Worm (Caenorhabditis elegans) whole organism, L3 larva: ENCODE data around the gene F42A10.9.

ENCODE experiments used
- elt-3 ChIP-seq, 3 experiments: fragments of 150-350 bp in 1 of 3; sonication (generic microtip) in 2 of 3; optimal IDR thresholded peaks; 2 replicates in 2 of 3; 4 replicates in 1 of 3; lab custom pipeline; 2014 to 2017; ENCODE audit warnings: missing biosample characterization in 3 of 3, missing genetic modification characterization in 3 of 3
- lin-15B ChIP-seq: fragments of 150-350 bp; optimal IDR thresholded peaks from 2 replicates; lab custom pipeline; 2014; ENCODE audit warnings: missing biosample characterization, missing genetic modification characterization

DNA sequence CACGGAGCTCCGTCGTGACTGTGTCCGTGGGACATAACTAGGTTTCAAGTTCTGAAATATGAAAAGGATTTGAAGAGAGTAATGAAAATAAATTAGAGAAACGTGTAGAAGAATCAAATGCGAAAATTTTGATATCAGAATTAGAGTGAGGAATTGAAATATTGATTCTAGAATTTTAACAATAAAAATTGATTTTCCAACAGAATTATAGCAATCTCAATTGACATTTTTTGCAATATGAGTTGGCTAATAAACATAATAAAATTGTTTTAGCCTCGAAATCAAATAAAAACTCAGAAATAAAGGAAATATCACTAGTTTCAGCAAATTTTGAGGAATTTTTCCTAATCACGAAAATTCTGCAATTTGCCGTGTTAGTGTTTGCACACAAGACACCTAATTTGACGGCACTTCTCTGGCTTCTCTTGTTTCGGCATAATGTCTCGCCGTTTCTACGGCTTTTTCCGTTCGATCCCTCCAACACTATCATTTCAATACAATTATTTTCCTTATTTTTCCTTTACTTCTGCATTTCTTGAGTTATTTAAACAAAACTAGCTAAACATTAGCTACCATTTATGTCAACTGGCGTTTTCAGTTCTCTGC lies 48.0 kb upstream of the F42A10.9 start, which contains the start of gene nmt-1:
- TF ChIP-seq elt-3 (tag; optimal IDR thresholded peaks at IDR 0.05; lab: Kevin White, UChicago) (no peak), lin-15B (peak; percentile 28)
